Comparison of ENCODE assay signal across 1 worm cellular context in genomic region chrIV:11899358-11899757, ce11.
A peak's percentile ranks its signal among the peaks of the same experiment; 100 is the strongest.
TF ChIP-seq lines count a peak whose summit lies in the region.

TSS of gene nhr-43 (plus strand) at chrIV:11899590.

TF ChIP-seq in whole organism, L1 larva, 84 proteins besides CTCF, POLR2A, EP300 and RAD21 (continued from another document):
- TF ChIP-seq ceh-90 (tag; optimal IDR thresholded peaks at IDR 0.05; lab: Kevin White, UChicago), result no peak
- no peak for TF ChIP-seq fkh-4 (tag; optimal IDR thresholded peaks at IDR 0.05; lab: Kevin White, UChicago; ENCODE audit: borderline replicate concordance)
- peak; percentile 28 for TF ChIP-seq nhr-20 (tag; optimal IDR thresholded peaks at IDR 0.05; lab: Kevin White, UChicago)
